Worm (Caenorhabditis elegans): ENCODE results near the gene nap-1.

The nap-1 gene

DNA sequence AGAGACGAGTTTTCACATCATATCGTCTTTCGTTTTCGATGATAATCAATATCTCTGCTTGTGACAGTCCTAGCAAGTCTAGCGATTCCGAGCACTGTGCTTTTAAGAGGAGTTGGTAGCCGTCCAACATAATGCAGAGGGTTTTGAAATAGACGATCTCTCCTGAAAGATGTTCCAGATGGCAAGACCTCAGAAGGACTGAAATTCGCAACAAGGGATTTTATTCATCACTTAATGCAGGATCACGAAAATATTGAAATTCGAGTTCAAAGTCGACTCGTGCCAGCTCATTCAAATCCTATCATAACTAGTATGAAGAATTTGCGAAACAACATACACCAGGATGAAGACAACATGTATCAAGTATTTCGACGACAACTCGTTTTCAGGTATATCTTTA is 1.6 kb downstream of the nap-1 start, which contains the start of gene D2096.7 (continued):
- TF ChIP-seq lin-26 (GFP tag; IDR thresholded peaks at IDR 0.05) = peak; percentile 85
- TF ChIP-seq F57C9.4 (tag; optimal IDR thresholded peaks at IDR 0.05) = peak; percentile 72
- 0 out of 2 replicates have a peak, but pooled peaks have one; percentile 19 for TF ChIP-seq cebp-1 (GFP tag; IDR thresholded peaks at IDR 0.05)
- peak; percentile 76 for TF ChIP-seq cebp-1 (tag; optimal IDR thresholded peaks at IDR 0.05)
- no peak; the same call in none of the 2 replicates for TF ChIP-seq egl-44 (GFP tag; IDR thresholded peaks at IDR 0.05)
- peak; percentile 83 for TF ChIP-seq chd-7 (tag; optimal IDR thresholded peaks at IDR 0.05)
- no peak for TF ChIP-seq nfya-1 (tag; optimal IDR thresholded peaks at IDR 0.05; ENCODE audit: borderline replicate concordance, insufficient read depth)
- peak; percentile 59 for TF ChIP-seq F33H1.4 (GFP tag; IDR thresholded peaks at IDR 0.05)
- no peak for TF ChIP-seq F23B12.7 (tag; optimal IDR thresholded peaks at IDR 0.05; ENCODE audit: insufficient read depth)
- TF ChIP-seq F10E7.11 (tag; optimal IDR thresholded peaks at IDR 0.05) = peak; percentile 85
- peak; percentile 94 for TF ChIP-seq aptf-3 (GFP tag; IDR thresholded peaks at IDR 0.05)
- TF ChIP-seq zim-3 (tag; optimal IDR thresholded peaks at IDR 0.05) = peak; percentile 64
- TF ChIP-seq ama-1 (optimal IDR thresholded peaks at IDR 0.05) = peak; percentile 74
- peak; percentile 76 to 95 for TF ChIP-seq ama-1 (GFP tag; optimal IDR thresholded peaks at IDR 0.05)
- TF ChIP-seq mel-28 (tag; optimal IDR thresholded peaks at IDR 0.05; ENCODE audit: borderline replicate concordance) = no peak
- no peak for TF ChIP-seq akir-1 (GFP tag; optimal IDR thresholded peaks at IDR 0.05)
- peak; percentile 77 for TF ChIP-seq fkh-3 (tag; optimal IDR thresholded peaks at IDR 0.05)
- peak; percentile 62 for TF ChIP-seq tlf-1 (GFP tag; optimal IDR thresholded peaks at IDR 0.05)
- peak; percentile 95 for TF ChIP-seq F49E8.2 (tag; optimal IDR thresholded peaks at IDR 0.05; ENCODE audit: insufficient read depth)
- TF ChIP-seq pha-4 (tag; optimal IDR thresholded peaks at IDR 0.05) = no peak
- no peak for TF ChIP-seq F55B11.4 (tag; optimal IDR thresholded peaks at IDR 0.05; ENCODE audit: borderline replicate concordance, insufficient read depth)
- TF ChIP-seq T26A5.8 (tag; optimal IDR thresholded peaks at IDR 0.05) = peak; percentile 93
- peak; percentile 86 for TF ChIP-seq madf-6 (GFP tag; IDR thresholded peaks at IDR 0.05)
- no peak for TF ChIP-seq B0019.2 (GFP tag; conservative IDR thresholded peaks at IDR 0.05)
- TF ChIP-seq bed-2 (GFP tag; IDR thresholded peaks at IDR 0.05) = no peak
- no peak for TF ChIP-seq sea-2 (GFP tag; IDR thresholded peaks at IDR 0.05)
- TF ChIP-seq hlh-12 (tag; optimal IDR thresholded peaks at IDR 0.05) = no peak
- no peak for TF ChIP-seq aptf-2 (GFP tag; conservative IDR thresholded peaks at IDR 0.05)
- peak; percentile 81 for TF ChIP-seq nhr-90 (tag; optimal IDR thresholded peaks at IDR 0.05)
- TF ChIP-seq F22D6.2 (tag; optimal IDR thresholded peaks at IDR 0.05) = no peak
- TF ChIP-seq attf-5 (GFP tag; optimal IDR thresholded peaks at IDR 0.05) = peak; percentile 67
- TF ChIP-seq tbp1 (GFP tag; optimal IDR thresholded peaks at IDR 0.05) = peak; percentile 72
- TF ChIP-seq xnd-1 (tag; optimal IDR thresholded peaks at IDR 0.05) = peak; percentile 61
- TF ChIP-seq C06A6.2 (GFP tag; conservative IDR thresholded peaks at IDR 0.05) = no peak
- no peak for TF ChIP-seq dpl-1 (GFP tag; optimal IDR thresholded peaks at IDR 0.05)
- peak; percentile 51; the same call in 1 of the 2 replicates for TF ChIP-seq egl-18 (GFP tag; IDR thresholded peaks at IDR 0.05)
- peak; percentile 70; the same call in 1 of the 2 replicates for TF ChIP-seq cebp-2 (GFP tag; IDR thresholded peaks at IDR 0.05)
- peak; percentile 53 for TF ChIP-seq gei-17 (GFP tag; optimal IDR thresholded peaks at IDR 0.05)
- no peak for TF ChIP-seq ztf-6 (GFP tag; IDR thresholded peaks at IDR 0.05)
- TF ChIP-seq snpc-1.1 (tag; optimal IDR thresholded peaks at IDR 0.05; ENCODE audit: insufficient read depth) = peak; percentile 48
- TF ChIP-seq mxl-1 (tag; optimal IDR thresholded peaks at IDR 0.05) = peak; percentile 32
- TF ChIP-seq T07F8.4 (tag; optimal IDR thresholded peaks at IDR 0.05) = no peak
- TF ChIP-seq ets-4 (GFP tag; optimal IDR thresholded peaks at IDR 0.05) = peak; percentile 69
- TF ChIP-seq Y53F4B.3 (GFP tag; IDR thresholded peaks at IDR 0.05) = no peak
- TF ChIP-seq snpc-4 (GFP tag; optimal IDR thresholded peaks at IDR 0.05) = no peak
- peak in 2 of 4 experiments; percentile 67 to 72 for TF ChIP-seq snpc-4 (tag; optimal IDR thresholded peaks at IDR 0.05)
- no peak for TF ChIP-seq efl-1 (GFP tag; optimal IDR thresholded peaks at IDR 0.05)
- TF ChIP-seq ceh-40 (GFP tag; IDR thresholded peaks at IDR 0.05) = no peak
- TF ChIP-seq D2030.7 (GFP tag; IDR thresholded peaks at IDR 0.05) = peak; percentile 15; the same call in 1 of the 2 replicates
- peak; percentile 89 for TF ChIP-seq unc-130 (GFP tag; optimal IDR thresholded peaks at IDR 0.05)

Data from whole organism, young adult.